Comparison of ENCODE assay signal across 6 fruit fly cellular contexts in genomic region chr3R:16625844-16626430, dm6.
TF ChIP-seq lines count a peak whose summit lies in the region.

No protein-coding gene starts in this region.

- no peak for TF ChIP-seq CTCF in whole organism, embryonic (GFP tag; optimal IDR thresholded peaks at IDR 0.05; lab: Kevin White, UChicago)

TF ChIP-seq in whole organism, 6 proteins besides CTCF, POLR2A, EP300 and RAD21:
- TF ChIP-seq usp (GFP tag; optimal IDR thresholded peaks at IDR 0.05; lab: Kevin White, UChicago) (no peak), Dll (optimal IDR thresholded peaks at IDR 0.05; lab: Kevin White, UChicago) (peak; percentile 8)

TF ChIP-seq in whole organism, adult, 20 proteins besides CTCF, POLR2A, EP300 and RAD21:
- no peak for TF ChIP-seq cnc (optimal IDR thresholded peaks at IDR 0.05; lab: Kevin White, UChicago)
- peak; percentile 81 for TF ChIP-seq tj (GFP tag; optimal IDR thresholded peaks at IDR 0.05; lab: Kevin White, UChicago)
- TF ChIP-seq ovo (GFP tag; optimal IDR thresholded peaks at IDR 0.05; lab: Kevin White, UChicago), result peak; percentile 12
- TF ChIP-seq kay (GFP tag; lab: Kevin White, UChicago; ENCODE audit: borderline replicate concordance), result peak; percentile 79

TF ChIP-seq in whole organism, embryonic, 481 proteins besides CTCF, POLR2A, EP300 and RAD21 (continues in another document):
- no peak for TF ChIP-seq CG2116 (GFP tag; optimal IDR thresholded peaks at IDR 0.05; lab: Kevin White, UChicago)
- no peak for TF ChIP-seq CG2202 (tag; optimal IDR thresholded peaks at IDR 0.05; lab: Kevin White, UChicago)
- no peak for TF ChIP-seq CG16779 (GFP tag; IDR thresholded peaks at IDR 0.05; lab: Robert Waterston, UW)
- no peak for TF ChIP-seq bsh (GFP tag; optimal IDR thresholded peaks at IDR 0.05; lab: Kevin White, UChicago)
- TF ChIP-seq ci (GFP tag; IDR thresholded peaks at IDR 0.05; lab: Robert Waterston, UW), result 0 out of 3 replicates have a peak, but pooled peaks have one; percentile 27
- 0 out of 3 replicates have a peak, but pooled peaks have one; percentile 24 for TF ChIP-seq CG34224 (GFP tag; IDR thresholded peaks at IDR 0.05; lab: Robert Waterston, UW; ENCODE audit: partially characterized antibody)
- TF ChIP-seq H15 (GFP tag; IDR thresholded peaks at IDR 0.05; lab: Robert Waterston, UW), result 0 out of 3 replicates have a peak, but pooled peaks have one; percentile 29
- TF ChIP-seq zf30C (GFP tag; optimal IDR thresholded peaks at IDR 0.05; lab: Kevin White, UChicago), result no peak
- peak; percentile 77; the same call in 1 of the 4 replicates for TF ChIP-seq chinmo (GFP tag; IDR thresholded peaks at IDR 0.05; lab: Robert Waterston, UW; ENCODE audit: partially characterized antibody)
- TF ChIP-seq sug (tag; optimal IDR thresholded peaks at IDR 0.05; lab: Kevin White, UChicago), result peak; percentile 3
- TF ChIP-seq sob (GFP tag; IDR thresholded peaks at IDR 0.05; lab: Robert Waterston, UW), result 0 out of 2 replicates have a peak, but pooled peaks have one; percentile 5
- peak; percentile 57 for TF ChIP-seq cg (GFP tag; optimal IDR thresholded peaks at IDR 0.05; lab: Kevin White, UChicago)
- no peak for TF ChIP-seq Myb (GFP tag; optimal IDR thresholded peaks at IDR 0.05; lab: Kevin White, UChicago)
- TF ChIP-seq grn (GFP tag; optimal IDR thresholded peaks at IDR 0.05; lab: Kevin White, UChicago), result peak; percentile 32
- TF ChIP-seq CrebB (tag; optimal IDR thresholded peaks at IDR 0.05; lab: Kevin White, UChicago), result peak; percentile 27
- peak; percentile 21 for TF ChIP-seq CG18011 (GFP tag; optimal IDR thresholded peaks at IDR 0.05; lab: Kevin White, UChicago)
- TF ChIP-seq Adf1 (GFP tag; IDR thresholded peaks at IDR 0.05; lab: Robert Waterston, UW), result peak; percentile 85
- peak; percentile 6; the same call in 1 of the 3 replicates for TF ChIP-seq row (GFP tag; IDR thresholded peaks at IDR 0.05; lab: Robert Waterston, UW)
- TF ChIP-seq crol (GFP tag; IDR thresholded peaks at IDR 0.05; lab: Robert Waterston, UW), result peak; percentile 54; the same call in 1 of the 2 replicates

TF ChIP-seq in whole organism, prepupa, 60 proteins besides CTCF, POLR2A, EP300 and RAD21:
- TF ChIP-seq CG6854 (GFP tag; optimal IDR thresholded peaks at IDR 0.05; lab: Kevin White, UChicago) (no peak), CG1621 (tag; optimal IDR thresholded peaks at IDR 0.05; lab: Kevin White, UChicago) (peak; percentile 26), Eip78C (GFP tag; lab: Kevin White, UChicago) (peak; percentile 46), CG8119 (GFP tag; IDR thresholded peaks at IDR 0.05; lab: Robert Waterston, UW) (peak; percentile 33; the same call in 1 of the 3 replicates), CG6163 (GFP tag; IDR thresholded peaks at IDR 0.05; lab: Robert Waterston, UW) (0 out of 3 replicates have a peak, but pooled peaks have one; percentile 29)

TF ChIP-seq in whole organism, pupa, 21 proteins besides CTCF, POLR2A, EP300 and RAD21:
- TF ChIP-seq CG17806 (tag; optimal IDR thresholded peaks at IDR 0.05; lab: Kevin White, UChicago) (no peak), Pif1B (GFP tag; optimal IDR thresholded peaks at IDR 0.05; lab: Kevin White, UChicago) (no peak), CG14655 (GFP tag; optimal IDR thresholded peaks at IDR 0.05; lab: Kevin White, UChicago) (no peak), CG10348 (GFP tag; IDR thresholded peaks at IDR 0.05; lab: Robert Waterston, UW) (no peak), CG8301 (tag; optimal IDR thresholded peaks at IDR 0.05; lab: Kevin White, UChicago) (no peak), CG8159 (tag; optimal IDR thresholded peaks at IDR 0.05; lab: Kevin White, UChicago) (no peak), CG13204 (GFP tag; optimal IDR thresholded peaks at IDR 0.05; lab: Kevin White, UChicago) (peak; percentile 94), EcR (GFP tag; optimal IDR thresholded peaks at IDR 0.05; lab: Kevin White, UChicago) (peak; percentile 34), Snoo (tag; optimal IDR thresholded peaks at IDR 0.05; lab: Kevin White, UChicago) (no peak), CG9948 (tag; optimal IDR thresholded peaks at IDR 0.05; lab: Kevin White, UChicago) (no peak), CG34367 (tag; optimal IDR thresholded peaks at IDR 0.05; lab: Kevin White, UChicago) (no peak), rn (GFP tag; IDR thresholded peaks at IDR 0.05; lab: Robert Waterston, UW) (no peak)

TF ChIP-seq in whole organism, wandering third instar larva, 38 proteins besides CTCF, POLR2A, EP300 and RAD21:
- TF ChIP-seq Hr83 (GFP tag; optimal IDR thresholded peaks at IDR 0.05; lab: Kevin White, UChicago; ENCODE audit: poor library complexity, severe bottlenecking) (no peak), psq (GFP tag; optimal IDR thresholded peaks at IDR 0.05; lab: Kevin White, UChicago) (peak; percentile 67), Jra (GFP tag; optimal IDR thresholded peaks at IDR 0.05; lab: Kevin White, UChicago) (peak; percentile 76)
